Worm (Caenorhabditis elegans): ENCODE data around the gene T23F11.2.

DNA sequence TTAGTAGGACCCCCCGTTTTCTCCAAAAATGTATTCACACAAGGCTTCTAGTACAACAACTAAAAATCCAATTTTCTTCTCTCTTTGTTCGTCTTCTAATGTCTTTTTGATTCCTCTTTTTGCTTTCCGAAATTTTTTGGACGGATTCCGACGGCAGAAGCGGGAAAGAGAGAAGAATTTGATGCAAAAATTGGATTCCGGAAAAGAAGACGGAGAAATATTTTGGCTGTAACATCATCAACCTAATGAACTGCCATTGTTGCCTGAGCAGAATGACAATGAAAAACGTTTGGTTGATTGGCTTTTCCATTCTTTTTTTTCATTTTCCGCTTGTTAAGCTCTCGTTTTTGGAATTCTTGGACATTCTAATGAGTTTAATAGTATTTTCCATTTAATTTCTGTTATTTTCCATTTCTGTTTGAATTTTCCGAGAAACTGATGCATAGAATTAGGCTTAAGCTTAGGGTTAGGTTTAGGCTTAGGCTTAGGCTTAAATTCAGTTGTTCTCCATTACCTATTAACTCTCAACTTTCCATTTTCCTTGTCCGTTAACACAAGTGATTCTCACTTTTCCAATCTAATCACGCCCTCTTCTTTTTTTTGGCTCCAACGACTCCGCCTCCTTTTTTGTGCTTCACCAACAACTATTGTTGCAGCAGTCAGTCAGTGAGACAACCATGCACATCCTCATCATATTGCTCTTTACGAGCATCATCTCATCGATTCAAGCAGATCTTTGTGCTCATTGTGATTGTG lies 32.7 kb downstream of the T23F11.2 start, which contains the start of gene lron-5:
- TF ChIP-seq daf-12 (tag; optimal IDR thresholded peaks at IDR 0.05) (no peak), elt-1 (tag; optimal IDR thresholded peaks at IDR 0.05) (no peak), unc-39 (tag; optimal IDR thresholded peaks at IDR 0.05) (no peak), nhr-11 (tag; optimal IDR thresholded peaks at IDR 0.05) (no peak), nhr-28 (tag; optimal IDR thresholded peaks at IDR 0.05) (no peak)
